Fruit fly (Drosophila melanogaster) S2 (cell line): ENCODE results near the gene CG33965.
"Not testable (repeated sequence)": the region's sequence is repeated elsewhere in the genome, so short reads cannot be mapped to it uniquely, and the experiment has no call there.

Experiments
- CG8478 ChIP-seq: fragments of >200 bp; optimal IDR thresholded peaks from 2 replicates; lab custom pipeline; 2018
- CTCF ChIP-seq, 2 experiments: fragments of >200 bp; optimal IDR thresholded peaks; 2 replicates each; lab custom pipeline; 2018

CG33965 gene

DNA sequence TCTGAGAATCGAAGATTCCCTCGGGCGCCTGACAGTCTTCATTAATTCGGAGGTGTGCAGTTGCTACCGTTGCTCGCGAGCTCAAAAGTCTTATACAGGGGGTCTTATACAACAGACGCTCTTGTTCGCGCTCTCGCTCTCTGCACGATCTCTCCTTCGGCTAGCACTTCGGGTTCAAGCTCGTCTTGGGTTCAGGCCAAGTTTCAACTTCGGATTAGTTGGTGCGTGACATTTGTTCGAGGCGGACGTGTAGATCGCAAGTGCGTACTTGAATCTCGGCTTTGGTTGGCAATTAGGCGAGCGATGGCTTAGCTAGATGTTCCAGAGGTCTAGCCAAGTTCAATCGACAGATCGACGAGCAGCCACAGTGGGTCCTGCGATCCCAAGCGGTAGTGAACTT, 24.5 kb upstream of the CG33965 start:
- no peak for TF ChIP-seq CG8478 (lab: Kevin White, UChicago)
- no peak for TF ChIP-seq CTCF (optimal IDR thresholded peaks at IDR 0.05; lab: Kevin White, UChicago)

DNA sequence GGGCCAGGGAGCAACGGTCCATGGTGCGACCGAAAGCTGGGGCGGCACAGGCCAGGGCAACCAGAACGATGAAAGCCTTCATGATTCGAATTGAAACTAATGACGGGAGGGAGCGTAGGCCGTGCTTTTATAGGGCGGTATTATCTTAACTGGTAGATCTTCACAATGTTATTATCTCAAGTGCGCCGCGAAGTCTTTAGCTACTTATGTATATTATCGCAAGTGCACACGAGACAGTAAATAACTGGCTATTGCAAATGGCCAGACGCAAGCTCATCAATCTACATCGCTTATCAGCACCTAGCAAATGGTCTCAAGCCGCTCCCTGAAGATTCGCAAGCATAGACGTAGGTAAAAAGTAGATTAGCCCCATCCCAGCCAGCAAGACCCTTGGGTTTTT, 21.6 kb upstream of the CG33965 start, which contains the start of gene LysD:
Gene LysD (minus strand): TSS at position 101 of the 400 bp plus-strand sequence.
- TF ChIP-seq CTCF (optimal IDR thresholded peaks at IDR 0.05; lab: Kevin White, UChicago) (no peak), CG8478 (lab: Kevin White, UChicago) (no peak)

DNA sequence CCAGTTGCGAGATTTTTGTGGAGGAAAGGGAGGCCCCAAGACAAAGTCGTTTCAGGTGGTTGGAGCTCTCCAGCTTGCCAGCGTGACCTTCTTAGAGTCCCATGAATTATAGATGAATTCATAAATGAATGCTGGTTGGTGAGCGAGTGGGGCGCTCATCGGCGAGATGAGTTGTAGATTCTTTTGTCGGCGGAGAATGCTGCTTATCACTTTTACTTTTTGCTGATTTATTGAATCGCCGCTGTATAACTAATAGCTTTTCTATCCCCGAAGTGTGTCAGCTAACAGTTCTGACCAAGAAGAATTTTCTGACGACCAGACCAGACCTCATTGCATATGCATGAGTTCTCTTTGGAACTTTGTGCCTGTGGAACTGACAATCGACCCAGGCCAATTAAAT, 20.6 kb upstream of the CG33965 start:
- no peak for TF ChIP-seq CTCF (optimal IDR thresholded peaks at IDR 0.05; lab: Kevin White, UChicago)
- TF ChIP-seq CG8478 (lab: Kevin White, UChicago): no peak

DNA sequence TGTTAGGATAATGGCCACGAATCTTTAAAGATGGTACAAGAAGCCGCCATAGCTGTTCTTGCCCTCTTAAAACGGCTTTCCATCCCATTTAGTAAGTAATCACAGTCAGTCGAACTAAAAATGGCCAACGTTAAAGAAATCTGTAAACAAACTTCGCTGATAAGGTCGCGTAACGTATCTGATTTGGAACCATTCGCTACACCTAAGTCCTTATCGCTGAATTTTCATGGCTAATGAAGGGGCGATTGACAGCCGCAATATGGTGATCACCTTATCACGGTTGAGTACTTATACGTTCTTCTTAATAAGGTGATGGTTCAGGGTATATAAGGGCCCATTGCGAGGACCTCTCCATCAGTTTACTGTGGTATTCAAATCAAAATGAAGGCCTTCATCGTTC, 20.1 kb upstream of the CG33965 start, which contains the start of gene LysE:
Gene LysE (plus strand): TSS at position 257 of the 400 bp plus-strand sequence.
- TF ChIP-seq CG8478 (lab: Kevin White, UChicago) (no peak), CTCF (optimal IDR thresholded peaks at IDR 0.05; lab: Kevin White, UChicago) (no peak)

DNA sequence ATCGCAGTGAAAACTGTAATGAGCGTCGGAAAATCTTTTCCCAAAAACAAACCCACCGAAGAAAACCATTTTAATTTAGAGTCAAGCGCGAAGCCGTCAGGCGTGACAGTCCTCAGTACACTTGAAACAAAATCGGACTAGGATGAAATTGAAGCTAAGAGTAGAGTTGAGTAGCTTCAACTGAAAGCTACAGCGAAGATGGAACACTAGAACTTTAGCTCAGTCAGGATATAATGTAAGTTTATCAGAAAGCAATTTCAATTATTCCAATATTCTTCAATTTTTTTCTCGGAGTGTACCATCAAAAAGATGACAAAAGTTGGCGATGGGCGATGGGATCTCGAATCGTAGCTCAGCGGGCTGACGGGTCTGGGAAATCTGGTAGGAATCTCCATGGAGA, 16.2 kb upstream of the CG33965 start:
- TF ChIP-seq CTCF (optimal IDR thresholded peaks at IDR 0.05; lab: Kevin White, UChicago) (no peak), CG8478 (lab: Kevin White, UChicago) (no peak)

DNA sequence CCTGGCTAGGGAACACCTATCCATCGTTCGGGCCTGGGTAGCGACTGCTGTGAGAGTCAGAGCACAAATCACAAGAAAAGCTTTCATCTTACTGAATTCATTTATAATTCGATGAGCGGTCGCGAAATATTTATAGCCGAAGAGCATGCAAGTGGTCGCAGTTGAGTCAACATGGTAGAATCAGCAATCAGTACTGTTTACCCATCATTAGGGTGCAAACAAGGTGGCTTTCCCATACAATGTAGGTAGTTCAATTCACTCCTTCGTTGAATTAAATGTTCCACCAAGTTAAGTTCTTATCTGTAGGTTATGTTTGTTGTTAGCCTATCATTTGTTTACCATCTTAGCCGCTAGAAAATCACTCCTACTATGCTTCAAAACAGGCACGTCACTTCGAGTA, 14.1 kb upstream of the CG33965 start, which contains the start of gene LysP:
Gene LysP (minus strand): TSS at position 101 of the 400 bp plus-strand sequence.
- TF ChIP-seq CG8478 (lab: Kevin White, UChicago) (no peak), CTCF (optimal IDR thresholded peaks at IDR 0.05; lab: Kevin White, UChicago) (no peak)

DNA sequence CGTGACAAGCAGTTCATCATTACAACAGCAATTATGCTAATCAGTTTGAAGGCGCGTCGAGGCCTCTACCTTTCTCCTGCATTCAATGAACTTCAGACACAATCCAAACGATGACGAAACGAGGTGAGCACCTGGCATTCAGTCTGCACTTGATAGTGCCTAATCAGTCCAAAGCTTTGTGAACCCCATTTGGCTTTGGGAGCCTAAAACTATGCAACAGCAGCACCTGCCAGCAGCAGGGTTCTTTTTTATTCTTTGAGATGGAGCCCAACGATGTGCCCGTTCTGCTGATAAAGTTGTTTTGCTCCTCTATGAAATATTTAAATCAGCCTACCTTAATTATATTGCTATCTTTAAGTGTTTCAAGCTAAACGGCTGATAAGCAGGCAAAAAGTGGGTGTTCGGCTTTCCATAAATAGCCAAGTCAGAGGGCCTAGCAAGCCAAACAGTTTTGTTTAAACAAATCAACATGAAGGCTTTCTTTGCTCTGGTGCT, 5.3 kb upstream of the CG33965 start, which contains the start of gene LysS:
Gene LysS (plus strand): TSS at position 445 of the 495 bp plus-strand sequence.
- no peak for TF ChIP-seq CTCF (optimal IDR thresholded peaks at IDR 0.05; lab: Kevin White, UChicago)
- no peak for TF ChIP-seq CG8478 (lab: Kevin White, UChicago)

DNA sequence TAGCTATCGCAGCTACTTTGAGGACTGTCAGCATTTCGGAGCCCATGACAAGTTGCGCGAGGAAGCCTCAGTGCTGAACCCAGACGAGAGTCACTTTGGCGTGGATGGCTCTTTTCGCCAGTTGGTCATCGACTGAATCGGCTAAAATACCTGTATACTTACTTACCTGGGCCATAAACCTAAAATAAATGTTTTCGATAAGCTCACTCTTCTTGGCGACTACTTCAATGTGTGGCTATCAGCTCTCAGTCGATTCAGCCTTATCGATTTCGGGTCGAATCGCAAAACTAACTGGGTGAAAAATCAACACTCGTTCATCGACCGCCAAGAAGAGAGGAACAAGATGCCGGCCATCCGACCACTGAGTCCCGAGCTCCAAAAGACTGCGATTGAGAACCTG, 1.1 kb downstream of the CG33965 start, which contains the start of gene CG33966:
Gene CG33966 (plus strand): TSS at position 301 of the 400 bp plus-strand sequence.
- TF ChIP-seq CTCF (optimal IDR thresholded peaks at IDR 0.05; lab: Kevin White, UChicago) (no peak), CG8478 (lab: Kevin White, UChicago) (no peak)

DNA sequence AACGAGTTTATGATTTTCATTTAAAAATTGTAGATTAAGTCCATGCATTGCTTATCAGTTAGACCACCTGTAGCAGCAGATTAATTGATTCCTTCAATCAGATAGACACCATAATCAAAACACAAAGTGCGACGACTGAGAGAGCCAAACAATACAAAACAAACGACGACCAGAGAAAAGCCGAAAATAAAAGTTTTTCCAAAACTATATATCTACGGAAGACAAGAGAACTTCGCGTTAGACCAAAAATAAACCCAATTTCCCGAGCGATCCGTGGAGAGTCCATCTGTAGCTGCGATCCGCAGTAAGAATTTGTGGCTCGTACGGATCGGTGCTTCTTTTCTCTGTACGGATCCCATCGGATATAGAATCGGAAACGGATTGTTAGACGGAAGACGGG, 2.7 kb downstream of the CG33965 start, which contains the start of gene galene:
Gene galene (plus strand): TSS at position 301 of the 400 bp plus-strand sequence.
- TF ChIP-seq CG8478 (lab: Kevin White, UChicago): no peak
- no peak for TF ChIP-seq CTCF (optimal IDR thresholded peaks at IDR 0.05; lab: Kevin White, UChicago)

DNA sequence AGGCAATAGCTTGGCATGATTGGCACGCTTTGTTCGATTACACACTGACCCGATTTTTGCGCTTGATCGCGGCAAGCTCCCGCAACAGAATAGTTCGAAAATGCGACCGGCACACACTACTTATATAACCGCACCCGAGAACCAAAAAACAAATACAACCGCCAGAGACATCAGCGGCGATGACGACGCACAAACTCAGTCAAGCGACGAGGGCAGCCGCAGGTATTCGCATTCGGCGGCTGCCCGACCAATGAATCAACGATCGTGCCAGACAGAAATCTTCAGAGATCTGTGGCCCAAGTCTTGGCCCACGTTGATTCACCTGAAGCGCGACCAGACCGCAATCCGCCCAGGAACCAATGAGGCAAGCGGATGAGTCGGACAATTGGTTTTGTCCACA, 5.5 kb downstream of the CG33965 start, which contains the start of gene CG9192:
Gene CG9192 (minus strand): TSS at position 101 of the 400 bp plus-strand sequence.
- TF ChIP-seq CTCF (optimal IDR thresholded peaks at IDR 0.05; lab: Kevin White, UChicago): no peak
- TF ChIP-seq CG8478 (lab: Kevin White, UChicago): no peak

DNA sequence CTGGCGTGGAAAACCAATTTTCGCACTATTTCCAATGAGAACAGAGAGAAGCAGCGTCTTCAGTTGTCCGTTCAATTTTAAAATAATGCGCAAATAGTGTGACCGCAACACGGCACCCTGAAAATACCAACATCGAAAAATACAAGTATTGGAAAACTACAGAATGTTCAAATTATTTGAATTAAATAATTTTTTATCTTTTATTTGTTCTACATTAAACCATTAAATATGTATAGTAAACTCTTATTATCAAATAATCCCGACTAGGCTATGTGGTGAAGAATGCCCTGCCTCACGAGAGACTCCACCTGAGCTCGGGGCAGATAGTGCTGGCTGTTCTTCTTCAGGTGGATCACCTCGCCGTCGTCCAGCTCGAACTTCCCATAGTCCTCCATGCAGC, 13.1 kb downstream of the CG33965 start, which contains the start of gene Klp61F:
Gene Klp61F (minus strand): TSS at position 101 of the 400 bp plus-strand sequence.
- TF ChIP-seq CG8478 (lab: Kevin White, UChicago); CTCF (optimal IDR thresholded peaks at IDR 0.05; lab: Kevin White, UChicago): not testable (repeated sequence)

DNA sequence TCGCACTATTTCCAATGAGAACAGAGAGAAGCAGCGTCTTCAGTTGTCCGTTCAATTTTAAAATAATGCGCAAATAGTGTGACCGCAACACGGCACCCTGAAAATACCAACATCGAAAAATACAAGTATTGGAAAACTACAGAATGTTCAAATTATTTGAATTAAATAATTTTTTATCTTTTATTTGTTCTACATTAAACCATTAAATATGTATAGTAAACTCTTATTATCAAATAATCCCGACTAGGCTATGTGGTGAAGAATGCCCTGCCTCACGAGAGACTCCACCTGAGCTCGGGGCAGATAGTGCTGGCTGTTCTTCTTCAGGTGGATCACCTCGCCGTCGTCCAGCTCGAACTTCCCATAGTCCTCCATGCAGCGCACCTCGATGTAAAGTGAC, 14.1 kb downstream of the CG33965 start, which contains the start of gene CG32318:
Gene CG32318 (minus strand): TSS at position 101 of the 400 bp plus-strand sequence.
- TF ChIP-seq CTCF (optimal IDR thresholded peaks at IDR 0.05; lab: Kevin White, UChicago); CG8478 (lab: Kevin White, UChicago): not testable (repeated sequence)

DNA sequence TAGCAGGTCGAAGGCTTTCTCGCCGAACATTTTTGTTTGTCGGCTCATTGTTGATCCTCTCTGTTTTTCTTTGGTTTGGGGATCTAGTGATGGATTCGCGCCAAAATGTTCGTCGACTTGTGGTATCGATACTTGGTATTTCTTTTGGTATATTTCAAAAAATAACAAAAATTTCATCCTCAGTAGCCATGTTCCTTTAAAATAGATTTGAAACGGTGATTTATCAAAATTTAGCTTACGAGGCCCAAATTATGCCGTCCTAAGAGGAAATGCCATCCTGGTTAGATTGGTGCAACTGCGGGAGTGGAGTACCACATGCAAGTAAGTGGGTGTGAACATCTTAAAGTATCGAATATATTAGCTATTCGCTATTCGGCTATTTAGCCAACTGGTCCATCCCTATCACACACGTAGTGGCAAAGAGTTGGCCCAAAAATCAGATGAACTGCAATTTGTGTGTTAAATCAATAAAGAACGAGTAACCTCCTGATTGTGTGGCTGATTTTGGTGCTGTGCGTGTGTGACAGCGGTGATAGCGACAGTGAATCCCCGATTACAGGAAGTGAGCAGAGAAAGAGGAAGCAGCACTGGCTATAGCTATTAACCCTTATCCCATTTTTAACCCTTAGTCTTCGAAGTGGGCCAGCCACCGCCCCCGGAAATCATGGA, 15.1 kb downstream of the CG33965 start, which contains the start of the genes Psf1 and Sac1:
Gene Psf1 (minus strand): TSS at position 51 of the 669 bp plus-strand sequence.
Gene Sac1 (plus strand): TSS at position 191 of the 669 bp plus-strand sequence.
- TF ChIP-seq CTCF (optimal IDR thresholded peaks at IDR 0.05; lab: Kevin White, UChicago) (peak; percentile 8 to 30), CG8478 (lab: Kevin White, UChicago) (no peak)

DNA sequence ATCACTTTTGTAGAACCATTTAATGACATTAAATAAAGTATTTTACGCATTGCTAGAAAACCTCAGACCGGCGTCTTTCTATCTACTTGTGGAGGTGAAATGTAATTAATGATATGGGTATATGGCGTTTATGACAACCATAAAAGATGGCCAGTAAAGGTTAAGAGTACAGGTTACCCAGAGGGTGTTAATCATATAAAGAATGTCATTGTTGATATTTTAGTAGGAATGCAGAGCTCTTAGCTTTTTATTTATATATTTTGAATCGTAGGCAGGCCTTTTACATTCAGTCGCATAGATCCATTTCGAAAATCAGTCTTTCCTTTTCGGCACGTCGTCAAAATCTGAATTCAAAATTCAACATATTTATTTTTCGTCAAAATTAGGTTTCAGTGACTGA, 17.7 kb downstream of the CG33965 start, which contains the start of gene Bfc:
Gene Bfc (plus strand): TSS at position 301 of the 400 bp plus-strand sequence.
- TF ChIP-seq CG8478 (lab: Kevin White, UChicago) (no peak), CTCF (optimal IDR thresholded peaks at IDR 0.05; lab: Kevin White, UChicago) (no peak)

DNA sequence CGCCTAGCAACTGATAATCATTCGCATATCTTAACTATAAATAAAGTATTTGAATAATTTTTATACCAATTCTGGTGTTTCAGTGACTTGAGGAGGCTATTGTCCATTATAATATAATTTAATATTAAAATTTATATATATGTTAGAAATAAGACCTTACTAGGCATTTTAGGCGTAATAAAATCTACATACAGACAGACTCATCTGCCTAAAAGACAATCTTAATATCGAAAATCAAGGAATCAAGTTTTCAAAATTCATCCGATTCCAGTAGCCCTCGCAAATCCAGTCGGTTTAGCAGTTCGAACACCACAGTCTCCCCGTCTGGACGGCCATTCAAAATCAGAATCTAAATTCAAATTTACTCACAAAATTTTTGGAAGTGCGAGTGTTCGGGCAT, 19.0 kb downstream of the CG33965 start, which contains the start of the genes CG9130 and CG9133:
Gene CG9130 (plus strand): TSS at position 301 of the 400 bp plus-strand sequence.
Gene CG9133 (plus strand): TSS at position 301 of the 400 bp plus-strand sequence.
- TF ChIP-seq CTCF (optimal IDR thresholded peaks at IDR 0.05; lab: Kevin White, UChicago): no peak
